Worm (Caenorhabditis elegans) whole organism, early embryonic: ENCODE results near the gene M28.4.

ENCODE experiments used
- B0310.2 ChIP-seq: sonication (generic microtip); optimal IDR thresholded peaks from 2 replicates; lab custom pipeline; 2016; ENCODE audit warnings: mild to moderate bottlenecking, missing genetic modification characterization, missing compliant biosample characterization
- F13C5.2 ChIP-seq: sonication (generic microtip); optimal IDR thresholded peaks from 2 replicates; lab custom pipeline; 2017; ENCODE audit warnings: mild to moderate bottlenecking, missing genetic modification characterization, inconsistent platforms, missing compliant biosample characterization
- aly-1 ChIP-seq: sonication (generic microtip); optimal IDR thresholded peaks from 2 replicates; lab custom pipeline; 2016; ENCODE audit warnings: missing genetic modification characterization, missing compliant biosample characterization
- ama-1 ChIP-seq: fragments of 150-350 bp; optimal IDR thresholded peaks from 2 replicates; lab custom pipeline; 2014
- ceh-13 ChIP-seq: fragments of 200-800 bp; sonication (Bioruptor generic); optimal IDR thresholded peaks from 2 replicates; lab custom pipeline; 2018; ENCODE audit warnings: mild to moderate bottlenecking, missing genetic modification characterization, missing compliant biosample characterization
- ceh-36 ChIP-seq: sonication (generic microtip); optimal IDR thresholded peaks from 2 replicates; lab custom pipeline; 2016; ENCODE audit warnings: missing genetic modification characterization, inconsistent platforms, missing compliant biosample characterization
- ets-7 ChIP-seq: sonication (generic microtip); optimal IDR thresholded peaks from 2 replicates; lab custom pipeline; 2016; ENCODE audit warnings: missing genotype, missing genetic modification characterization, missing compliant biosample characterization
- flt-1 ChIP-seq: fragments of 200-800 bp; sonication (Bioruptor generic); IDR thresholded peaks from 2 replicates; pipeline ENCODE4 v1.3.6; 2022; ENCODE audit warnings: missing genetic modification characterization, missing compliant biosample characterization
- hmbx-1 ChIP-seq: sonication (generic microtip); optimal IDR thresholded peaks from 2 replicates; lab custom pipeline; 2016; ENCODE audit warnings: mild to moderate bottlenecking, missing genetic modification characterization, missing compliant biosample characterization
- hmg-4 ChIP-seq: fragments of 200-800 bp; sonication (Bioruptor generic); optimal IDR thresholded peaks from 2 replicates; lab custom pipeline; 2018; ENCODE audit warnings: mild to moderate bottlenecking, missing genetic modification characterization, missing compliant biosample characterization
- hnd-1 ChIP-seq: sonication (generic microtip); optimal IDR thresholded peaks from 2 replicates; lab custom pipeline; 2016; ENCODE audit warnings: missing genetic modification characterization, missing compliant biosample characterization
- pes-1 ChIP-seq: fragments of 200-800 bp; sonication (Bioruptor generic); IDR thresholded peaks from 2 replicates; pipeline ENCODE4 v1.3.6; 2022; ENCODE audit warnings: missing genetic modification reagents, missing genetic modification characterization, missing compliant biosample characterization
- scrt-1 ChIP-seq: fragments of 200-800 bp; sonication (Bioruptor generic); IDR thresholded peaks from 2 replicates; pipeline ENCODE4 v1.3.6; 2022; ENCODE audit warnings: missing genetic modification characterization, missing compliant biosample characterization
- sea-1 ChIP-seq: fragments of 200-800 bp; sonication (Bioruptor generic); conservative IDR thresholded peaks from 2 replicates; pipeline ENCODE4 v1.3.6; 2022; ENCODE audit warnings: missing genetic modification characterization, missing compliant biosample characterization
- tbx-11 ChIP-seq: fragments of 200-800 bp; sonication (Bioruptor generic); IDR thresholded peaks from 2 replicates; pipeline ENCODE4 v1.3.6; 2022; ENCODE audit warnings: missing genetic modification characterization, missing compliant biosample characterization
- tbx-37 ChIP-seq: fragments of 200-800 bp; sonication (Bioruptor generic); conservative IDR thresholded peaks from 2 replicates; pipeline ENCODE4 v1.3.6; 2022; ENCODE audit warnings: missing genetic modification reagents, missing genetic modification characterization, missing compliant biosample characterization
- tra-4 ChIP-seq: sonication (generic microtip); optimal IDR thresholded peaks from 2 replicates; lab custom pipeline; 2017; ENCODE audit warnings: missing genetic modification characterization, missing compliant biosample characterization

M28.4 gene

DNA sequence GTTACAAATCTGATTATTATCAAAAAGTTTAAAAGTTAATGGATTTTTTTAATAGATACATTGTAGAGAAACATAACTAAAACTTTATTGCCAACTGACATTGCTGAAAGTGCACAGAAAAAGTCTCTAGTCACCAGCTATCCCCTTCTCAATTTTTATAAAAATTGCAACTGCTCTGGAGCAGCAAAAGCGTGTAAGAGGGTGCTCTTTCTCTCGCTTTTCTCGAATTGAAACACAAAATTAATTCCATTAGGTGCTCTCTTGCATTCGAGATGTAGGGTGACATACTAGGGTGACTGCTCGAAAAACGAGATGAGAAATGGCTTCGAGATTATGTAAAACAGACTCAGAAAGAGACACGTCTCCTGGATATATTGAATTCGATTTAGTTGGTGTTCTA lies 37.1 kb downstream of the M28.4 start:
- TF ChIP-seq flt-1 (GFP tag; lab: Robert Waterston, UW) (no peak), scrt-1 (no peak), B0310.2 (tag; lab: Kevin White, UChicago) (no peak), hmg-4 (GFP tag; lab: Kevin White, UChicago) (no peak), pes-1 (GFP tag; lab: Robert Waterston, UW) (no peak), hnd-1 (tag; lab: Kevin White, UChicago) (no peak), tra-4 (tag; lab: Kevin White, UChicago) (no peak), tbx-37 (GFP tag; lab: Robert Waterston, UW) (no peak), ceh-36 (tag; lab: Kevin White, UChicago) (no peak), hmbx-1 (no peak), ama-1 (lab: Kevin White, UChicago) (no peak), tbx-11 (GFP tag; lab: Robert Waterston, UW) (no peak), F13C5.2 (tag; lab: Kevin White, UChicago) (no peak), sea-1 (GFP tag; lab: Robert Waterston, UW) (no peak), aly-1 (no peak), ets-7 (tag; lab: Kevin White, UChicago) (no peak), ceh-13 (GFP tag; lab: Kevin White, UChicago) (no peak)

DNA sequence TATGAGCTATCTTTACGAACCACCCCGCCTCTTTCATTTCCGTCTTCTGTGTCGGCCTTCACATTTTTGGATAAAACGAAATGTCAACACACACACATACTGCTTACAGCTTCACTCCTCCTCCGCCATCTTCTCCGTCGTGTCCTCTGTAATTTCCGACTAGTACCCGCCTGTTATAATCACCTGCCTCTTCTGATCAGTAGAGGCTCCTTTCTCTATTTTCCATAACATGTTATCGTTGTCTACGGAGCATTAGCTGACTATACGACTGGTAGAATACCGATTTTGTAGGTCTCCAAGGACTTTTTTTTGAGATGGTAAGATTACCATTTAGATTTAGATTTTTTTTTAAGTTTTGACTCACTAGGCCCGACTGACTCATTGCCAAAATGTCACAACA lies 41.5 kb downstream of the M28.4 start:
- TF ChIP-seq sea-1 (GFP tag; lab: Robert Waterston, UW), result no peak

DNA sequence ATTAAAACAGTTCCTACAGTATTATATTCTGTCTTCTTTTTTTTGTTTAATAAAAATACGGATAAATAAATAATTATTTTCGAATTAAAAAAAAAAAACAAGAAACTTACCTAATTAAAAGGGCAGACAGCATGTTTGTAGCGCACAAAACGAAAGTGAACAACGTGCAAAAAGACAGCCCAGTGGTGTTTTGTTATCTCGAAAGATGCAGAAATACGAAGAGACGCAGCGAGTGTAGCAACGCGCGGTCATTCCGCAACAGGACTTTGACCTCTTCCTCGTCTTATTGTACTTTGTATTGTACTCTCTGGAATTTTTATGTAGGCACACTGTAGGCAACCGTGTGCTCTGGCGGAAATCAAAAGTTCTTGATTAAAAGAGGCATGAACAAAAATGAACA lies 50.2 kb downstream of the M28.4 start, which contains the start of gene gbh-1:
TSS of gene gbh-1 (minus strand) at position 149 of the 400 bp plus-strand sequence.
- no peak for TF ChIP-seq ceh-13 (GFP tag; lab: Kevin White, UChicago)
- no peak for TF ChIP-seq tra-4 (tag; lab: Kevin White, UChicago)
- TF ChIP-seq tbx-11 (GFP tag; lab: Robert Waterston, UW), result no peak
- TF ChIP-seq ceh-36 (tag; lab: Kevin White, UChicago), result no peak
- no peak for TF ChIP-seq sea-1 (GFP tag; lab: Robert Waterston, UW)
- TF ChIP-seq F13C5.2 (tag; lab: Kevin White, UChicago), result no peak
- TF ChIP-seq pes-1 (GFP tag; lab: Robert Waterston, UW), result no peak
- TF ChIP-seq tbx-37 (GFP tag; lab: Robert Waterston, UW), result no peak
- no peak for TF ChIP-seq scrt-1
- TF ChIP-seq flt-1 (GFP tag; lab: Robert Waterston, UW), result no peak

DNA sequence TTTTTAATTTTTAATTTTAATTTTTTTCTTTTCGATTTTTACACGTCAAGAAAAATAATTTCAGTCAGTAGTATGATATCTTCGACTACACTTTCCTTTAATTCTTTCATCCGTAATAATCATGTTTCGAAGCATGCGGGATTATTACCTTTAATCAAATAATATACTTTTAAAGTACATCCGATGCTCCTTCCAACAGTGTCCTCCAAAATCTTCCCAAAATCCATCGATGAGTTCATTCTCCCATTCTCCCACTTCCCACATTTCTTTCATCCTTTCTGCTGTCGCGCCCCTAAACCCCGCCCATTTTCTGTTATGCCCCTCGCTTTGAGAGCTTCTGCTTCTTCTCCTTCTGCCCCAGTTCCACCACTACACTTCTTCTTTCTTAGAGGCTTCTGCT lies 51.2 kb downstream of the M28.4 start, which contains the start of gene lgc-57:
TSS of gene lgc-57 (plus strand) at position 301 of the 400 bp plus-strand sequence.
- TF ChIP-seq tra-4 (tag; lab: Kevin White, UChicago) (no peak), tbx-11 (GFP tag; lab: Robert Waterston, UW) (no peak), hmg-4 (GFP tag; lab: Kevin White, UChicago) (no peak), flt-1 (GFP tag; lab: Robert Waterston, UW) (no peak), ceh-13 (GFP tag; lab: Kevin White, UChicago) (no peak), B0310.2 (tag; lab: Kevin White, UChicago) (no peak), scrt-1 (no peak), aly-1 (no peak), ama-1 (lab: Kevin White, UChicago) (no peak), sea-1 (GFP tag; lab: Robert Waterston, UW) (no peak), pes-1 (GFP tag; lab: Robert Waterston, UW) (no peak), F13C5.2 (tag; lab: Kevin White, UChicago) (no peak), hnd-1 (tag; lab: Kevin White, UChicago) (no peak), ceh-36 (tag; lab: Kevin White, UChicago) (no peak), hmbx-1 (no peak), ets-7 (tag; lab: Kevin White, UChicago) (no peak), tbx-37 (GFP tag; lab: Robert Waterston, UW) (no peak)

DNA sequence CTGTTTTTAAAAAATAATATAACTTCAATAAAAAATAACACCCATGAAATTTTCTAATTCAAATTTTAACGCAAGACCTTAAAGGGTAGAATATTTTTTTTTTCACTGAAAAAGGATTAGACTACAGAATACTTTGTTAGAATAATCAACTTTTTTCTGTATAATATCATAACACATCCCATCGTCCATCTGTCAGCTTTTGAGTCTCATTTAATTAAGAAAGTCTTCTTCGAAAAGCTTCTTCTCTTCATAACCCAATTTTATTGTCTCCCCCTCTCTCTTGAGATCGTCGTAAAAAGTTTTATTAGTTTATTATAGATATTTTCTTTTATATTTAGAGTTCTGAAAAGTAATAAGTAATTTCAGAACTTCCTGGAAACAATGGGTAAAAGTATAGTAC lies 52.6 kb downstream of the M28.4 start:
- no peak for TF ChIP-seq sea-1 (GFP tag; lab: Robert Waterston, UW)
- TF ChIP-seq ceh-36 (tag; lab: Kevin White, UChicago), result no peak
- no peak for TF ChIP-seq ceh-13 (GFP tag; lab: Kevin White, UChicago)
- TF ChIP-seq tra-4 (tag; lab: Kevin White, UChicago), result no peak
- TF ChIP-seq F13C5.2 (tag; lab: Kevin White, UChicago), result no peak
- no peak for TF ChIP-seq pes-1 (GFP tag; lab: Robert Waterston, UW)
- TF ChIP-seq ets-7 (tag; lab: Kevin White, UChicago), result no peak
- TF ChIP-seq tbx-11 (GFP tag; lab: Robert Waterston, UW), result no peak
- TF ChIP-seq scrt-1, result no peak
- no peak for TF ChIP-seq flt-1 (GFP tag; lab: Robert Waterston, UW)
- TF ChIP-seq ama-1 (lab: Kevin White, UChicago), result no peak
- TF ChIP-seq tbx-37 (GFP tag; lab: Robert Waterston, UW), result no peak
- TF ChIP-seq hnd-1 (tag; lab: Kevin White, UChicago), result no peak
